Worm (Caenorhabditis elegans): ENCODE measurements around the gene npax-1.

Gene npax-1

DNA sequence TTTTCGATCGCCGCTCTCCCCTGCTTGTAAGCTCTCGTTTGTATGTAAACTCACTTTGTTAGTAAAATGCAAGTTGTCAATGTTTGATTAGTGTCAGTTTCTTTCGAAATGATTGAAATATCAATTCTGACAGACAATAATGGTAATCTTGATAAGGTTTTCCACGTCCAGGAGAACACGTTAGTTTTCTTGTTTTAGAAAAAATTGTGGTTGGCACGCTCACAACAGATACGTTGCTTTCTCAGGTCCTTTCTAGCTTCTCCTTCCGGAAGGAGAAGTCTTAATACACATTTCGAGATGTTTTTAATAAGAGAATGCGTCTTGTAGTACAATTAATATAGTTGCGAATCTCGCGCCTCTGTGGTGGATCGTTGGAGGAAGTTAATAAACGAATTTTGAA, 37.6 kb upstream of the npax-1 start, which contains the start of gene F43E2.6:
Gene F43E2.6 (minus strand): TSS at position 101 of the 400 bp plus-strand sequence.
- TF ChIP-seq nhr-77 (tag; optimal IDR thresholded peaks at IDR 0.05) (no peak), ceh-82 (tag; optimal IDR thresholded peaks at IDR 0.05) (no peak), pha-4 (tag; optimal IDR thresholded peaks at IDR 0.05) (no peak), hmg-11 (tag; optimal IDR thresholded peaks at IDR 0.05) (no peak), pqm-1 (tag; optimal IDR thresholded peaks at IDR 0.05) (no peak), nfya-1 (tag; optimal IDR thresholded peaks at IDR 0.05; ENCODE audit: insufficient read depth) (no peak), elt-3 (tag; optimal IDR thresholded peaks at IDR 0.05) (no peak), unc-39 (tag; optimal IDR thresholded peaks at IDR 0.05) (no peak), nhr-237 (tag; optimal IDR thresholded peaks at IDR 0.05) (no peak), ceh-16 (tag; optimal IDR thresholded peaks at IDR 0.05) (no peak)

DNA sequence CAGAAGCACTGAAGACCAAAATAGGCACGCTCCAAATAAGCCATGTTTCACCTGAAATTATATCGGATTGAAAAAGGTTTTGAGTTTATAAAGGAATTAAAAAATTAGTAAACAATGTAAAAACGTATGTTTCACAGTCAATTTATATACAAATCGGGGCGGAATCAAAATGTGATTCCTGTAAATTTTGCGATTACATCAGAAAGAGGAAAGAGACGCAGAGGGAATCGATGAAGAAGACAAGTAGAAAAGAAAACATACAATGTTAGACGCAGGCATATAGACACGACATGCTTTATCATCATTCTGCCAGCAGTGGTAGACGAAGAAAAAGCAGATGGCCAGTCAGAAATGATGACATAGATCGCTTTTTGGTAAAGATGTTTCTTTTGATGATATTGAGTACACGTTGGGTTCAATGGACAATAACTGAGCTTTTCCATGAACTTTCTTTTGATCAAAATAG, 32.9 kb upstream of the npax-1 start, which contains the start of gene msra-1:
Gene msra-1 (minus strand): TSS at position 51 of the 466 bp plus-strand sequence.
- TF ChIP-seq ceh-28 (tag; optimal IDR thresholded peaks at IDR 0.05) (peak; percentile 57), pha-4 (tag; optimal IDR thresholded peaks at IDR 0.05) (peak; percentile 32), hmg-11 (tag; optimal IDR thresholded peaks at IDR 0.05) (peak; percentile 21), skn-1 (tag; optimal IDR thresholded peaks at IDR 0.05) (peak; percentile 99), eor-1 (tag; optimal IDR thresholded peaks at IDR 0.05) (no peak), pqm-1 (tag; optimal IDR thresholded peaks at IDR 0.05) (peak; percentile 72), snpc-4 (tag; optimal IDR thresholded peaks at IDR 0.05) (peak; percentile 30), sea-2 (GFP tag; optimal IDR thresholded peaks at IDR 0.05) (no peak), nfya-1 (tag; optimal IDR thresholded peaks at IDR 0.05; ENCODE audit: insufficient read depth) (peak; percentile 70), elt-2 (tag; optimal IDR thresholded peaks at IDR 0.05) (peak; percentile 74)

DNA sequence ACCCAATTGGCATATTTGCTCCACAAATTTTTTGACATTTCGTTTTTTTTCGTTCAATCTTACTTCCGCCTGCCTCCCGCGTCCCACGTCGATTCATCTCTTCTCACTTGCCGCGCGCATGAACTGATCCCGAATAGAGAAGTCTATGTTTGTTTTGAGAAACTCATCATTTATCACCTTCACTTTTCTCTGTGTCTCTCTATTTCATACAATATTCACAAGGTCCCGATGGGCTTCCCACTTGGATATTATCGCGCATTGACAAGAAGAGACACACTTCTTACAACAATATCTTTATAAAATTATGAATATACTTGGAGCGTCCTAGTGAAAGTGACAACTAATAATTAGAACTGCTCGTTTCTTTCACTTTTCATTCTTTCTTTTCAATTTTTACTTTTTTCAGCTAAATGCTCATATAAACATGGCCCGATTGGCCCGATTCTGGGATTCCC, 27.4 kb upstream of the npax-1 start, which contains the start of gene insc-1:
Gene insc-1 (plus strand): TSS at position 405 of the 455 bp plus-strand sequence.
- TF ChIP-seq pqm-1 (tag; optimal IDR thresholded peaks at IDR 0.05) (no peak), ama-1 (optimal IDR thresholded peaks at IDR 0.05) (no peak), fkh-10 (GFP tag; optimal IDR thresholded peaks at IDR 0.05) (no peak), fos-1 (tag; optimal IDR thresholded peaks at IDR 0.05) (no peak), mdl-1 (tag; optimal IDR thresholded peaks at IDR 0.05) (no peak), daf-12 (tag; optimal IDR thresholded peaks at IDR 0.05) (no peak), nhr-23 (tag; optimal IDR thresholded peaks at IDR 0.05) (no peak), eor-1 (tag; optimal IDR thresholded peaks at IDR 0.05) (no peak), egl-5 (tag; optimal IDR thresholded peaks at IDR 0.05) (no peak), jun-1 (tag; optimal IDR thresholded peaks at IDR 0.05) (no peak), elt-3 (tag; optimal IDR thresholded peaks at IDR 0.05) (no peak), ztf-11 (tag; optimal IDR thresholded peaks at IDR 0.05) (no peak)

DNA sequence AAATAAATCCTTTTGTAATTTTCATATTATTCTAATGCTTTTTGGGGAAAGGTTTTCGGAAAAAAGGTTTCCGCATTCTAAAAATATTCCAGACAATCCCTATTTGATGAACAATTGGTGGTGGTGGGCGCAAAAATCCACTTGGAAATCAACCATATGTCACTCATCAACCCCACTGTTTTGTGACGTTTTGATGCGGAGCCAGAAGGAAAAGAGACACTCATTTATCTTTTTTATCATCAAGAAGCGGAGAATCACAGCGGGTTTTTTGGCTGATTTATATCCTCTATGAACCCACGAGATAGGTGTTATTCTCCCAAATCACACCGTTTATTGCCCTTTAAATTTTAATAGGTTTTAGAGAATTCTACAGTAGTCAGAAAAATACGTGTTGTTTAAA, 26.1 kb upstream of the npax-1 start:
- TF ChIP-seq nhr-77 (tag; optimal IDR thresholded peaks at IDR 0.05) (no peak), hmg-11 (tag; optimal IDR thresholded peaks at IDR 0.05) (no peak), elt-3 (tag; optimal IDR thresholded peaks at IDR 0.05) (no peak), R02D3.7 (tag; optimal IDR thresholded peaks at IDR 0.05) (no peak), nhr-25 (tag; optimal IDR thresholded peaks at IDR 0.05) (no peak), pha-4 (tag; optimal IDR thresholded peaks at IDR 0.05) (no peak)

DNA sequence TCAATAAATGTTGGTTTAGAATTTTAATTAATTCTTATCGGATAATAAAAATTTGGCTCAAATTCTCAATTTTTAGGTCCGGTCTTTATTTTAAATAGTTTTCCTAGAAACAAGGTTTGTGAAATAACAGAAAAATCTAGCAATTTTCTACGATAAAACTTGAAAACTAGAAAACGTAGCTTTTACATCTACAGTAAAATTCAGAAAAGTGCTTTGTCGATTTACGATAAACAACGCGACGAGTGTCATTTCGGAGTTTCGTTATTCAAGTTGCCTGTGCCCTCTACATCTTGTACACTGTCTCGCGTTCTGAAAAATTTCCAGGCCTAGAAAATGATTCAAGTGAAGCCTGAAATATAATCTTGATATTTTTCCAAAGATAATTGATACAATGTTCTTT, 25.6 kb upstream of the npax-1 start:
- TF ChIP-seq lin-15B (tag; optimal IDR thresholded peaks at IDR 0.05) (peak; percentile 30), R02D3.7 (tag; optimal IDR thresholded peaks at IDR 0.05) (peak; percentile 85), ceh-82 (tag; optimal IDR thresholded peaks at IDR 0.05) (no peak), pha-4 (tag; optimal IDR thresholded peaks at IDR 0.05) (peak; percentile 48), nhr-23 (tag; optimal IDR thresholded peaks at IDR 0.05) (peak; percentile 20), elt-1 (tag; optimal IDR thresholded peaks at IDR 0.05) (no peak), skn-1 (tag; optimal IDR thresholded peaks at IDR 0.05) (no peak), hmg-11 (tag; optimal IDR thresholded peaks at IDR 0.05) (peak; percentile 6), ztf-11 (tag; optimal IDR thresholded peaks at IDR 0.05) (no peak), nhr-76 (tag; optimal IDR thresholded peaks at IDR 0.05) (no peak), elt-3 (tag; optimal IDR thresholded peaks at IDR 0.05) (no peak), fos-1 (tag; optimal IDR thresholded peaks at IDR 0.05) (no peak), nfya-1 (tag; optimal IDR thresholded peaks at IDR 0.05; ENCODE audit: insufficient read depth) (peak; percentile 38), ceh-16 (tag; optimal IDR thresholded peaks at IDR 0.05) (no peak), ztf-4 (tag; optimal IDR thresholded peaks at IDR 0.05) (no peak)

DNA sequence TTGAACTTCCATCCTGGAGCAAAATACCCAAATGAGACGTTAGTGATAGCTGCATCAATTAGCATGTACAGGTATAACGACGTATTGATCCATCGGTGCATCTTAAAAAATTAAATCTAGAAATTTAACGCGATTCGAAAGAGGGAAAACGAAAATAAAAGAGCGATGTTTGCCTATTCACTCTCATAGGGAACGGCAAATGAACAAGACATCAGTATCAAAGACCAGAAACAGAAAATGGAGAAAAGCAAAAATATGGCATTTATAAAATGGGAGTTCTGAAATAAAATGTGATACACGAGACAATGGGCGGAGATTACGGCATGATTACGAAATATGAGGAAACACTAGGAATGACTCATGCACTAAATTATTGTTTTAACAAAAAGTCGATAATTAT, 25.2 kb upstream of the npax-1 start, which contains the start of gene haf-2:
Gene haf-2 (minus strand): TSS at position 101 of the 400 bp plus-strand sequence.
- TF ChIP-seq nhr-25 (tag; optimal IDR thresholded peaks at IDR 0.05) = no peak
- TF ChIP-seq elt-2 (tag; optimal IDR thresholded peaks at IDR 0.05) = peak; percentile 11

Measured in whole organism, L3 larva.